Fruit fly (Drosophila melanogaster): ENCODE measurements around the gene CG43074.
A peak's percentile ranks its signal among the peaks of the same experiment; 100 is the strongest.

CG43074 gene

DNA sequence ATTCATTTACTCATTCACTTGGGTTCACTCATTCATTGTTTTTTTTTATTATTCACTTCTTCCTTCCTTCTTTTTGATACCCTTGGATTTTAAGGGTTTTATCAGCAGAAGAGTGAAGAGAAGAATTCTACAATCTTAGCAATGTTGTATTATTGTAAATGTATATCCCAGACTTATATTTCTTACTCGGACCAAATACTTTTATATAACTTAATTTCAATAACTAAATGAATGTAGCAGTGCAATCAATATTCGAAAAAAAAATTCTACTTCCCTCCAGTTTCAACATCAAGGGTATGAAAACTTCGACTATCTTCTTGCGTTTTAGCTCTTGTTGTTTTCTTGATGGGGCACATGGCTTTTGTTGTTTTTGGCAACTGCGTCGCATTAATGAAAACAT, 34.0 kb downstream of the CG43074 start:
- TF ChIP-seq Sox102F (GFP tag; optimal IDR thresholded peaks at IDR 0.05), result peak; percentile 89
- no peak for TF ChIP-seq Ets21C (GFP tag; optimal IDR thresholded peaks at IDR 0.05)
- TF ChIP-seq salr (GFP tag; optimal IDR thresholded peaks at IDR 0.05), result peak in 1 of 2 experiments; percentile 10
- peak; percentile 31 for TF ChIP-seq CG10669 (GFP tag; optimal IDR thresholded peaks at IDR 0.05)
- peak; percentile 85 for TF ChIP-seq Met (GFP tag; optimal IDR thresholded peaks at IDR 0.05)
- TF ChIP-seq topi (GFP tag; optimal IDR thresholded peaks at IDR 0.05), result peak; percentile 57
- TF ChIP-seq Eip78C (GFP tag), result peak; percentile 94
- peak; percentile 7 for TF ChIP-seq Ets96B (tag; optimal IDR thresholded peaks at IDR 0.05)
- TF ChIP-seq Sox15 (GFP tag; optimal IDR thresholded peaks at IDR 0.05), result peak; percentile 49
- peak; percentile 84 for TF ChIP-seq Hr39 (GFP tag; optimal IDR thresholded peaks at IDR 0.05)
- 0 out of 2 replicates have a peak, but pooled peaks have one; percentile 9 for TF ChIP-seq CG15336 (GFP tag; IDR thresholded peaks at IDR 0.05)
- peak; percentile 33 for TF ChIP-seq Eip75B (GFP tag; optimal IDR thresholded peaks at IDR 0.05)
- no peak for TF ChIP-seq CG3919 (GFP tag; optimal IDR thresholded peaks at IDR 0.05)
- no peak for TF ChIP-seq CG7368 (GFP tag; optimal IDR thresholded peaks at IDR 0.05)
- no peak for TF ChIP-seq CG4318 (GFP tag; optimal IDR thresholded peaks at IDR 0.05)
- TF ChIP-seq Sox14 (GFP tag; optimal IDR thresholded peaks at IDR 0.05), result peak; percentile 74
- peak; percentile 75 for TF ChIP-seq CG34406 (GFP tag; optimal IDR thresholded peaks at IDR 0.05)
- peak; percentile 8 for TF ChIP-seq CG32006 (GFP tag; optimal IDR thresholded peaks at IDR 0.05)
- no peak for TF ChIP-seq spab (GFP tag; optimal IDR thresholded peaks at IDR 0.05)
- no peak for TF ChIP-seq CG3032 (tag; optimal IDR thresholded peaks at IDR 0.05)
- TF ChIP-seq fd59A (GFP tag; optimal IDR thresholded peaks at IDR 0.05), result no peak
- no peak for TF ChIP-seq CG6163 (GFP tag; IDR thresholded peaks at IDR 0.05)
- no peak for TF ChIP-seq CG6808 (GFP tag; optimal IDR thresholded peaks at IDR 0.05)
- TF ChIP-seq esn (GFP tag; optimal IDR thresholded peaks at IDR 0.05), result peak; percentile 82
- peak; percentile 50 for TF ChIP-seq achi (GFP tag; optimal IDR thresholded peaks at IDR 0.05)
- peak; percentile 70 for TF ChIP-seq CG8632 (GFP tag; optimal IDR thresholded peaks at IDR 0.05)
- TF ChIP-seq Eip93F (GFP tag; optimal IDR thresholded peaks at IDR 0.05), result peak; percentile 25
- TF ChIP-seq CG31627 (GFP tag; optimal IDR thresholded peaks at IDR 0.05), result peak; percentile 77
- TF ChIP-seq svp (GFP tag), result no peak
- peak; percentile 71 for TF ChIP-seq vri (GFP tag; optimal IDR thresholded peaks at IDR 0.05)
- peak; percentile 20 for TF ChIP-seq cyc (GFP tag; optimal IDR thresholded peaks at IDR 0.05)
- TF ChIP-seq CG16779 (tag; optimal IDR thresholded peaks at IDR 0.05), result no peak
- peak; percentile 6 for TF ChIP-seq Blimp-1 (GFP tag; optimal IDR thresholded peaks at IDR 0.05)
- TF ChIP-seq lz (GFP tag; optimal IDR thresholded peaks at IDR 0.05), result peak; percentile 55
- TF ChIP-seq CG9139 (GFP tag; optimal IDR thresholded peaks at IDR 0.05), result no peak
- TF ChIP-seq Smox (GFP tag; optimal IDR thresholded peaks at IDR 0.05), result peak; percentile 79
- TF ChIP-seq CG1621 (tag; optimal IDR thresholded peaks at IDR 0.05), result no peak
- peak; percentile 30 for TF ChIP-seq net (GFP tag; optimal IDR thresholded peaks at IDR 0.05)
- peak; percentile 74 for TF ChIP-seq acj6 (GFP tag; optimal IDR thresholded peaks at IDR 0.05)
- TF ChIP-seq ss (GFP tag; optimal IDR thresholded peaks at IDR 0.05), result peak in 1 of 2 experiments; percentile 41
- peak; percentile 61 for TF ChIP-seq CG6792 (GFP tag; optimal IDR thresholded peaks at IDR 0.05)
- peak; percentile 27 for TF ChIP-seq dsx (GFP tag; optimal IDR thresholded peaks at IDR 0.05; ENCODE audit: poor library complexity, severe bottlenecking)
- peak; percentile 73 for TF ChIP-seq pdm3 (GFP tag; optimal IDR thresholded peaks at IDR 0.05)
- peak; percentile 63 for TF ChIP-seq OdsH (GFP tag; optimal IDR thresholded peaks at IDR 0.05)
- no peak for TF ChIP-seq CG11294 (GFP tag; IDR thresholded peaks at IDR 0.05)
- TF ChIP-seq Lpt (GFP tag; optimal IDR thresholded peaks at IDR 0.05), result no peak
- TF ChIP-seq CG10631 (GFP tag; optimal IDR thresholded peaks at IDR 0.05), result no peak
